Worm (Caenorhabditis elegans) whole organism, L4/young adult: ENCODE results near the gene slo-2.

Experiments used
- W03F9.2 ChIP-seq: fragments of 150-350 bp; optimal IDR thresholded peaks from 2 replicates; lab custom pipeline; 2014; ENCODE audit warnings: missing biosample characterization, missing genetic modification characterization
- dao-5 ChIP-seq: sonication (generic microtip); optimal IDR thresholded peaks from 2 replicates; lab custom pipeline; 2016; ENCODE audit warnings: missing genotype, missing genetic modification characterization, moderate library complexity, missing compliant biosample characterization
- him-1 ChIP-seq: sonication (generic microtip); optimal IDR thresholded peaks from 2 replicates; lab custom pipeline; 2016; ENCODE audit warnings: missing genotype, missing genetic modification reagents, missing genetic modification characterization, missing compliant biosample characterization

slo-2 gene

DNA sequence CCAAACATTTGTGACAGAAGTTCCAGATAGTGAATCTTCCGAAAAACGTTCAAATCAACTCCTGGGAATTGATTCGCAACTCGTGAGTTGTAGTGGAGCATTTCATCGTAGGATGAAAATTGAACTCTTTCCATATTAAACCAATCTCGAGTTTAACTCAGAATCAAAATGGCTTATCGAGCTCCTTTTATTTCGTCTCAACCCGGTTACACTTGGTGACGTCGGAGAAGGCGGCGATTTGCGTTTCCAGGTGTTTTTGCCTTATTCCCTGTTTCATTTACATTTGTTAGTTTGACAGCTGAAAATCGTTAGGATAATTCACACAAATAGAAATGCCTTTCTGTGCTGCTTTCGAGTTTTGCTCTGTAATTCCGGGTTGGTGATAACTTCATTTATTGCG is 30.2 kb downstream of the slo-2 start, which contains the start of gene F42E11.3:
F42E11.3 (minus strand) TSS at position 101 of the 400 bp plus-strand sequence.
- TF ChIP-seq W03F9.2 (no peak), him-1 (tag; lab: Kevin White, UChicago) (no peak), dao-5 (tag; lab: Kevin White, UChicago) (no peak)

DNA sequence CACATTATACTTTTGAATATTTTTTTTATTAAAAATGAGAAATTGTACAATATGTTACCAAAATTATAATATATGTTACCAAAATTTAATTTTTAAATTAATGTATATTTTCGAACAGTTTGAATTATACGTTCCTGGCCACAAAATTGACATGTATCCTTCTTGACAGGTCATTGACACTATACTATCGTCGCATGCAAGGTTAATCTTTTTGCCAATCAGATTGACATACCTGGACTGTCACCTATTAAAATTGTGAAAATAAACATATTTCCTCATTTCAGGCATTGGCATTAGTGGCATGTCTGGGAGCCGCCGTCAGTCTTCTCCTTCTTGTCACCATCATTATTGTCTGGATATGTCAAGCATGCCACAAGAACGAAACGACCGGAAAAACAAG is 35.6 kb downstream of the slo-2 start:
- TF ChIP-seq W03F9.2 (no peak), dao-5 (tag; lab: Kevin White, UChicago) (no peak), him-1 (tag; lab: Kevin White, UChicago) (no peak)

DNA sequence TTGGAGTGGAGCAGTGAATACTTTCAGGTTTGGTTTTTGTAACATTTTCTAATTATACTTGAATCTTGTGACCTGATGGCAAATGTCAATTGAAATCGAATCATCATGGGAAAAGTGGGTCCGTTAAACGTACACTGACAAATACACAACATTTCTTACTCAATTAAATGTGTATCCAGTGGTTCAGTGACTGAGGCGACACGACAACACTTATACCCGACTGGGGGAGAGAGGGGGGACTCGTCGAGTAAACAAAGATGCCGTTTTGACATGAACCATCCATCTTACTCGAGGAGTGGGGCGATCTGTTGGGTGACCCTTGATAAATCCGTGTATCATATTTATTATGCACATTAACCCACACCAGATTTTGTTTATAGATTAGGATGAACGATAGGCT is 36.9 kb downstream of the slo-2 start:
- TF ChIP-seq dao-5 (tag; lab: Kevin White, UChicago) (no peak), W03F9.2 (no peak), him-1 (tag; lab: Kevin White, UChicago) (no peak)

DNA sequence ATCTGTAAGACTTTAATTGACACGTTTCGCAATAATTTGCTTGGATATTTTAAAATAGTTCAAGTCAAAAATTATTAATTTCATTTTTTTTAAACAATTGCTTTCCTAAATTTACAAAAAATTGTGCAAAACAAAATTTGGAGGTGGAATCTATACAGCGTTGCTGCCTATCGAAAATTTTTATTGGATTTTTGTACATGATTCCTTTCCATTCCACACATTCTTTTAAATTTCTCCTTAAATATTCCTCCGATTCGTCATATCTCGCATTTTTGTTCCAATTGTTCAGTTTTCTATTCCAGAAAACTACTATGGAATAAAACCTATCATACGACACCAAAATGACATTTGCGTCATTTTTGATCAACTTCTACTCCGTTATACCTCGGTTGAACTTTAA is 37.3 kb downstream of the slo-2 start, which contains the start of gene ttyh-1:
ttyh-1 (plus strand) TSS at position 301 of the 400 bp plus-strand sequence.
- TF ChIP-seq him-1 (tag; lab: Kevin White, UChicago), result no peak
- TF ChIP-seq dao-5 (tag; lab: Kevin White, UChicago), result no peak
- no peak for TF ChIP-seq W03F9.2

DNA sequence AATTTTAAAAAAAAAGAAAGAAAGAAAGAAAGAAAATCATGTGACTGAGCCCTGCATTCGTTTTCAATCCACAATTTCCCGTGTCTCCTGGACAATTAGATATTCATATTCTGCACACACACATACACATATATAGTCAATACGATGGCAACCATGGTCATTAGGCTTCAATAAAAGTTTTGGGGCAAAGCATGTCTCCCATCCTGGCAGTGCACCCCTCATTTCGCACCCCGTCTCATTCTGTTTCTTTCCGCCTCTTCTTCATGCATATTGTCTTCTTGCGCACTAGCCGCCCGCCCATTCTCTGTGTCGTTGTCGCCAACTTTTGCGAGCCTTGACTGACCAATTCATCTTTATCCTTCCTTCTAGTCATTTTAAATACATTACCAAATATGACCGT is 38.1 kb downstream of the slo-2 start:
- TF ChIP-seq W03F9.2, result no peak
- TF ChIP-seq dao-5 (tag; lab: Kevin White, UChicago), result no peak
- no peak for TF ChIP-seq him-1 (tag; lab: Kevin White, UChicago)

DNA sequence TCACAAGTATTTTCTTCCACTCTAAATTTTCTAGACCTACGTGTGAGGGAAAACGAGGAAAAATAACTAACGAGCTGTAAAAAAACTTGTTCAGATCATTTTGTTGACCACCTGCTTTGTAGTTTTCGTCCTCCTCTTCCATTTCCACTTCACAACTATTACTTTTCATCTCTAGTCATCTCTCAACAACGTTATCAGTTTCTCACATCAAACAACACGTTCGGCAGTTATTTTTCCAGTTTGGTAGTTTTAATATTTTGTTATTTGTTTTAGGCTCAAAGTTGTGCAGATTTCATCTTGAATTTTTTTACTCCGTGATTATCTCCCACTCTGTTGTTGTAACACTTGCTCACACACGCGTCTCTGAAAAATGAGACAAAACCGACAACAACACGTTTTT is 38.6 kb downstream of the slo-2 start:
- TF ChIP-seq W03F9.2, result no peak
- TF ChIP-seq him-1 (tag; lab: Kevin White, UChicago), result no peak
- no peak for TF ChIP-seq dao-5 (tag; lab: Kevin White, UChicago)

DNA sequence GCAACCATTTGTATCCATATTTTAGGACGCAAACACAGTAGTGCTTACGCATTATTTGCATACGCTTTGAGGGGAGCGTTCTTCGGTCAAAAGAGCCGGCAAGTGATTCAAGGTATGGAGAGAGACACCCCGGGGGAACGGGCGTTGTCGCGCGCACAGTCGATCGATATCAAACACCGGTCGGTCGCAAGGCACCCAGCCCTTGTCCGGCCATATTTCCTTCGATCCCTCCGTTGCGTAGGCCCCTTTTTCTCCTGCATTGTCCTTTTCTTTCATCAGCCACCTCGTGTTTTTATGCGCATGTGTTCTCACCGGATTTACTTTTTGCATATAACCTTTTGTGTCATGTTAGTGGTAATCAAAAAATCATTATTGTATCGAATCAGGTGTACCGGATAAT is 39.7 kb downstream of the slo-2 start:
- TF ChIP-seq W03F9.2 (no peak), dao-5 (tag; lab: Kevin White, UChicago) (no peak), him-1 (tag; lab: Kevin White, UChicago) (no peak)

DNA sequence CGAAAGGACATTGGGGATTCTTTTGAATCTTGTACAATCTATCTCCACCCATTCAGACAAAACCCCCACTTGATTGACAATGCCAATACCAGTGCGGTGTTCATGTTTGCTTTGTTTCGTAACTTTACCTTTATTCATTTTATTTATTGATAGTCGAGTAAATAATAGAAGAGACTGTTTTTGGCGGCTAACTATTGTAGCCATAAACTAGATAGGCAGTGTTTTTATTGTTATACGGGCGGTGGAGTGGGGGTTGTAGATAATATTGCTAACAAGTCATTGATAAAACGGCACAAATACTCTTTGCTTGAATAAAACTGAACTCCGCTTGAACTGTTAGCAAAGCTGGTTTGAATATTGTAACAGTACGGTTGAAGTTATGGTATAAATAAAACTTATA is 40.8 kb downstream of the slo-2 start:
- TF ChIP-seq dao-5 (tag; lab: Kevin White, UChicago) (no peak), him-1 (tag; lab: Kevin White, UChicago) (no peak), W03F9.2 (no peak)

DNA sequence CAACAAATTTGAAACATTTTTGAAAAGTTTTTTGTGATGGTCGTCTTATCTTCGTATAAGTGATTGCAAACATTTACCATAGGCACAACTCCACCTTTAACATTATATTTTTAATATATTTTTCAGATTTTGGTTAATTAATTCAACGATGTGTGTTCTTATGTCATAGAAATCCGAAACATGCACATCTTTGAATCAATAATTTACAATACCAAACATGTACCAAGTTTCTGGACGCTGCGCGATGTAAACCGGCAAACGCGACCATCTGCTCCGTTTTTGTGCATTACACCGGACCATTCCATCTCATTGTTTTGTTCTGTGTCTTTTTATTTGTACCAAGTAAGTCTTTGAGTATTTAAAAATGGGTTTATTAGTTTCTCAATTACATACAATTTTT is 48.2 kb downstream of the slo-2 start, which contains the start of gene pgp-4:
pgp-4 (plus strand) TSS at position 301 of the 400 bp plus-strand sequence.
- TF ChIP-seq him-1 (tag; lab: Kevin White, UChicago) (no peak), dao-5 (tag; lab: Kevin White, UChicago) (no peak), W03F9.2 (no peak)

DNA sequence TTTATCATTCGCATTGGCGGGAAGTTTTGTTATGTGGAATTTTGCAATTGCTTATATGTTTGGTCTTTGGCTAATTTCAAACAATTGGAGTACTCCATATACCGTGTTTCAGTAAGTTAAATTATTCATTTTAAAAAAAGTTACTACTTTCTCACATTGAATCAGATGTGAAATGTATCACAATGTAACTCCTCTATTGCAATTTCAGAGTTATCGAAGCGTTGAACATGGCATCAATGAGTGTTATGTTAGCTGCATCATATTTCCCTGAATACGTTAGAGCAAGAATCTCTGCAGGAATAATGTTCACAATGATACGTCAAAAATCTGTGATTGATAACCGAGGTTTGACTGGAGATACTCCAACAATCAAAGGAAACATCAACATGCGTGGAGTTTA is 49.9 kb downstream of the slo-2 start:
- TF ChIP-seq dao-5 (tag; lab: Kevin White, UChicago) (no peak), W03F9.2 (no peak), him-1 (tag; lab: Kevin White, UChicago) (no peak)

DNA sequence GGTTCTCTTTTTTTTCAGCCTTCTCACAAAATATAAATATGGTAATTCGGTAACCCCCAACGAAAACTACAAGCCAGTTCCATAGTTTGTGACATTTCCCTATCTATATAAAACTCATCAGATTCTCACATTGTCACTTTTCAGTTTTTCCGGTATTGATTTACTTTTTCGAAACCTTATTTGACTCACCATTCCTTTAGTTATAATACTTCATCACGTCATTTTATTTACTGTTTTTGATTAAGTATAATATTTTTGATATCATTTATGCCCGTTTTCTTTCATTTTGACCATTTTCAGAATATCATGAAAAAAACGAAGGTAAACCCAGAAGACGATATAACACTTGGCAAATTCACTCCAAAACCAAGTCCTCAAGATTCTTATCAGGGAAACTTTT is 53.9 kb downstream of the slo-2 start, which contains the start of gene pgp-3:
pgp-3 (plus strand) TSS at position 301 of the 400 bp plus-strand sequence.
- TF ChIP-seq W03F9.2 (no peak), dao-5 (tag; lab: Kevin White, UChicago) (no peak), him-1 (tag; lab: Kevin White, UChicago) (no peak)

DNA sequence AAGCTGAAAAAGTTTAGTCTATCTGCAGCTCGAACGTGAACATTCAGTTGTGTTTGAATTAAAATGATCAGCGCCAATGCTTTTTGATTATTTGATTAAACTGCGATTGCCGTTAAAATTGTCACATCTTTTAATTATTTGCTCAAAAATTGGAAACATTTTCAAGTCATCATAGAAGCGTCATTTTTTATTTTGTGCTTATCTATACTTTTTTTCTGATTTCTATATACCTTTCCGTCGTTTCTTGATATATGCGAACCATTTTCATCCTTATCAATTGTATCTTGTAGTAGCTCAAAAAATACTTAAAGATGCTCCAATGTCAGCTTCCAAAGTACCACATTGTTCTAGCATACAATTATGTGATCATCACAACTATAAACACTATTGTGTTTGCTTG is 54.4 kb downstream of the slo-2 start:
- no peak for TF ChIP-seq W03F9.2
- no peak for TF ChIP-seq him-1 (tag; lab: Kevin White, UChicago)
- no peak for TF ChIP-seq dao-5 (tag; lab: Kevin White, UChicago)

DNA sequence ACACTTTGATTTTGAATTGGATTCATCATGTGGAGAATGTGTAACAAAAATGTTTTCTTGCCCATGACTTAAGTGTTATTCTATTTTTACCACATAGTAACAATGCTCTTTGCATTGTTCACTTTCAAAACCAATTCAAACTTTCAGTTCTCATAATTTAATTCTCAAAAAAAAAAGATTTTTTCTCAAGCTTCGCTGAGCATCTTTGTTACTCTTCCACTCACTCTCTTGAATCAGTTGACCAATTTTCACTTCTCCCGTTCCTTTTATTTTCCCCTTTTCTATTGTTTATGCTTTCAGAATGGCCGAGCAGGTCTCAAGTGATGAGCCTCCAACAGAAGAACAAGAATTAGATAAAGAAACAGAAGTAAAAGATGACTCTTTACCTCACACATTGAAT is 59.6 kb downstream of the slo-2 start, which contains the start of gene oct-2:
oct-2 (plus strand) TSS at position 301 of the 400 bp plus-strand sequence.
- no peak for TF ChIP-seq W03F9.2
- TF ChIP-seq him-1 (tag; lab: Kevin White, UChicago), result no peak
- no peak for TF ChIP-seq dao-5 (tag; lab: Kevin White, UChicago)

DNA sequence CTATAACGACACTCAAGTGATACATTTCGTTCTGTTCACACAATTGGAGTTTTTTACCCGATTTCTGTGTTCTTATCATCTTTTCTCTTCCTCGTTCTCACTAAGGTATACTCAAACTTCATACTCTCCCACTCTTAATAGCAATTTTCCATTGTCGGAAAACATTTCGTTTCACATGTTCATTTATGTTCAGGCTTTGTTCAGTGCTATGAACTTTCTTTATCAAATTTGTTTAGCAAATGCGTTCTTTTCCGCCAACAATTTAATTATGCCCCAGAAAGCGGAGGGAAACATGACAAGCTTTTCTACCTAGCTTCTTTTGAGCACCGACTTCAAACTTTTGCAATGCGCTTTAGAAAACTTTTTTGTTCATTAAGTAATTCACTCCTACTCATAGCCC is 60.3 kb downstream of the slo-2 start:
- TF ChIP-seq him-1 (tag; lab: Kevin White, UChicago), result no peak
- no peak for TF ChIP-seq W03F9.2
- no peak for TF ChIP-seq dao-5 (tag; lab: Kevin White, UChicago)

DNA sequence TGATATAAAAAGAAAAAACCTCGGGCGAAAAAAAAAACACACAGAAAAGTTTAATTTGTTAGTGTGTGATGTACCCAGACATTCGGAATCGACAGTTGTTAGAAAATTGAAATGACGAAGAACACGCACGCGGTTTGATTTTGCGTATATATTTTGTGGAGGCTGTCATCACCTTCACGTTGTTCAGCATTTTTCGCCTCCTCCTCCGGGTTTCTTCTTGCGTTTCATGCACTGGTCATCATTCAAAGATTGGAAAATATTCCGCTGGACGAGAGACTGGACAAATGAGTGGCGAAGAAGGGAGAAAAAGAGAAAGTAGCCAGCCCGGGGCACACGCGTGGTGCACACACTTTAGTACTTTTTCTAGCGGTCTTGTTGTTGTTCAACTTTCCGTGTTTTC is 60.8 kb downstream of the slo-2 start:
- no peak for TF ChIP-seq W03F9.2
- TF ChIP-seq him-1 (tag; lab: Kevin White, UChicago), result no peak
- no peak for TF ChIP-seq dao-5 (tag; lab: Kevin White, UChicago)
